Worm (Caenorhabditis elegans) whole organism, early embryonic: ENCODE results near the gene C55A6.6.

Source experiments
- ama-1 ChIP-seq: fragments of 150-350 bp; optimal IDR thresholded peaks from 2 replicates; lab custom pipeline; 2014
- hnd-1 ChIP-seq: sonication (generic microtip); optimal IDR thresholded peaks from 2 replicates; lab custom pipeline; 2016; ENCODE audit warnings: missing genetic modification characterization, missing compliant biosample characterization
- tbx-11 ChIP-seq: fragments of 200-800 bp; sonication (Bioruptor generic); IDR thresholded peaks from 2 replicates; pipeline ENCODE4 v1.3.6; 2022; ENCODE audit warnings: missing genetic modification characterization, missing compliant biosample characterization

DNA sequence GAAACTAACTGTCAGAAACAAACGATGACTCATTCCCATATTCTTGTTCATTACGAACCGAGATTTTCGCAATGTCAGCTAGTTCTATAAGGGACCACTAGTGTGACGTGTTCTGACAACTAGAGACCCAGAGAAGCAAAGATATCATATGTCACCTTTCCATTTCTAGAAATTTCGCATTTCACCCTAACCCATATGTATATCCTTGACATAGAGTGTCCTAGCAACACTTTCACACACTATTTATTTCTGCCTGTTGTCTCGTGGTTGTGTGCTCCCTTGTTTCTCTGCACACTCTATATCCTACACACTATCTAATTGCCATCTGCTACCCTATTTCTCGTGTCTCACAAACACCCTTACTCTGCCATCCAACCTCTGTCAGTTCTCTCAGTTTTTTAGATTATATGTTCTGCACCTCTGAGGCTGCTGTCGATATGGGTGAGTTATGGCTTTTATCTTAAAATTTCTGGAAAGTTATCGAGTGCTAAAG is 34.4 kb upstream of the C55A6.6 start, which contains the start of the genes F38B7.17 and F38B7.3:
- TF ChIP-seq hnd-1 (tag; lab: Kevin White, UChicago) (no peak), ama-1 (no peak), tbx-11 (no peak)
